Worm (Caenorhabditis elegans): ENCODE measurements around the gene F38B6.6.
A peak's percentile ranks its signal among the peaks of the same experiment; 100 is the strongest.

DNA sequence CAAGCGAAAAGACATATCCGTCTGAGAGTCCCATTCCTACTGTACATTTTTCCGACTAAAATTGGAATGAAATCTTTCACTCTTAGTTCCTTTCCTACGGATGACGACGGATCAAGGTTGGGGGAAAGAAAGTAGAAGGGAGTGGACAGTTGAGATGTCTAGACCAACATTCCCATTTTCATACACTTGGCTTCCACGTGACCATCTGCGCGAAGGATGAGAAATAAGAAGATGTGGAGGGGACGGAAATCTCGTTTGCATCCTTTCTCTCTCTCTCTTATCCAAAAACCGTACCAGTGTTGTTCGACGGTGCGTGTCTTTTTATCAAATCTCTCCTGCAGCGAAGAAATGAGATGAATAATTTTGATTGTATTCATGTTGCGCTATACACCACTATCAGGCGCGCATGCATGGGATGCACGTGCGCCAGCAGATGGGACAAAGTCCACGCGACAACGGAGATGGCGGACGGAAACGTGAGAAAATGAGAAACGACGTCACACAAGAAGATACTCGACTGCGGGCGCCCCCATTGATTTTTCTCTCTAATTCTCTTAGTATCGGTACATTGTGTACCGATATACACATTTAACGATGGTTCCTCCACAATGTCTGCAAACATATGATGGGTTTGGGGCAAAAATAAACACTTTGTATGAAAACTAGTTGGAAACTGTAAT, 47.6 kb upstream of the F38B6.6 start:
- no peak for TF ChIP-seq alr-1 (tag; optimal IDR thresholded peaks at IDR 0.05; ENCODE audit: borderline replicate concordance)
- no peak for TF ChIP-seq ces-1 (GFP tag; optimal IDR thresholded peaks at IDR 0.05)
- no peak for TF ChIP-seq nhr-237 (tag; optimal IDR thresholded peaks at IDR 0.05)
- no peak for TF ChIP-seq aly-2 (tag; optimal IDR thresholded peaks at IDR 0.05)
- peak; percentile 82 for TF ChIP-seq nhr-77 (tag; optimal IDR thresholded peaks at IDR 0.05)
- peak; percentile 80 for TF ChIP-seq lir-3 (tag; optimal IDR thresholded peaks at IDR 0.05; ENCODE audit: poor library complexity)
- TF ChIP-seq lin-13 (GFP tag; optimal IDR thresholded peaks at IDR 0.05), result peak; percentile 68
- TF ChIP-seq lin-15B (tag; optimal IDR thresholded peaks at IDR 0.05), result no peak
- peak; percentile 93 for TF ChIP-seq unc-130 (tag; optimal IDR thresholded peaks at IDR 0.05)
- peak; percentile 78 for TF ChIP-seq mep-1 (tag; optimal IDR thresholded peaks at IDR 0.05)
- TF ChIP-seq nhr-28 (tag; optimal IDR thresholded peaks at IDR 0.05), result no peak

All from whole organism, L1 larva.